Fruit fly (Drosophila melanogaster): ENCODE measurements around the gene RhoL.

Gene RhoL

dm6 chr3R:9533181-9534124 lies 31.1 kb upstream of the RhoL start (continued):
- TF ChIP-seq pnt (GFP tag; optimal IDR thresholded peaks at IDR 0.05) (peak; percentile 91), Dbx (GFP tag; IDR thresholded peaks at IDR 0.05) (peak; percentile 82), CG15696 (tag; optimal IDR thresholded peaks at IDR 0.05) (peak; percentile 71), Eip74EF (GFP tag; optimal IDR thresholded peaks at IDR 0.05) (peak in 1 of 2 experiments; percentile 98), D19A (tag; optimal IDR thresholded peaks at IDR 0.05) (peak; percentile 94), Atf3 (GFP tag; optimal IDR thresholded peaks at IDR 0.05) (peak; percentile 84), CG30431 (GFP tag; optimal IDR thresholded peaks at IDR 0.05) (peak; percentile 89), CG15601 (tag; optimal IDR thresholded peaks at IDR 0.05) (peak; percentile 86), ERR (GFP tag; optimal IDR thresholded peaks at IDR 0.05) (peak; percentile 86), crc (GFP tag; optimal IDR thresholded peaks at IDR 0.05) (peak; percentile 86), CG3407 (GFP tag; optimal IDR thresholded peaks at IDR 0.05) (peak; percentile 89), Lhr (GFP tag; optimal IDR thresholded peaks at IDR 0.05) (peak; percentile 81), CG3838 (GFP tag; optimal IDR thresholded peaks at IDR 0.05) (peak; percentile 85), klu (GFP tag; IDR thresholded peaks at IDR 0.05) (peak; percentile 92), CG11696 (GFP tag; IDR thresholded peaks at IDR 0.05) (peak; percentile 61), CG16815 (GFP tag; optimal IDR thresholded peaks at IDR 0.05) (peak; percentile 96), usp (GFP tag; optimal IDR thresholded peaks at IDR 0.05) (no peak), ap (GFP tag; IDR thresholded peaks at IDR 0.05) (peak; percentile 63), CG3847 (GFP tag; IDR thresholded peaks at IDR 0.05) (peak; percentile 90), hkb (optimal IDR thresholded peaks at IDR 0.05) (no peak), hkb (GFP tag; IDR thresholded peaks at IDR 0.05) (peak; percentile 89), CG10147 (GFP tag; optimal IDR thresholded peaks at IDR 0.05) (peak; percentile 97), sob (GFP tag; IDR thresholded peaks at IDR 0.05) (peak; percentile 85), CG11560 (tag; IDR thresholded peaks at IDR 0.05) (peak; percentile 71), CG17328 (GFP tag; IDR thresholded peaks at IDR 0.05) (peak; percentile 78), Mes4 (GFP tag; optimal IDR thresholded peaks at IDR 0.05) (peak; percentile 89), Bdp1 (GFP tag; optimal IDR thresholded peaks at IDR 0.05) (peak; percentile 84), kah (GFP tag; optimal IDR thresholded peaks at IDR 0.05) (peak; percentile 90), Max (GFP tag; optimal IDR thresholded peaks at IDR 0.05) (peak; percentile 94), esg (GFP tag; conservative IDR thresholded peaks at IDR 0.05) (peak; percentile 90), NFAT (GFP tag; IDR thresholded peaks at IDR 0.05) (peak; percentile 56), CG9817 (tag; optimal IDR thresholded peaks at IDR 0.05) (peak; percentile 91), org-1 (GFP tag; optimal IDR thresholded peaks at IDR 0.05) (peak; percentile 99), CG9797 (GFP tag; optimal IDR thresholded peaks at IDR 0.05) (peak; percentile 52), CG4730 (GFP tag; IDR thresholded peaks at IDR 0.05) (peak; percentile 80), ind (GFP tag; optimal IDR thresholded peaks at IDR 0.05) (peak; percentile 96), sens (GFP tag) (peak; percentile 99), twi (tag; optimal IDR thresholded peaks at IDR 0.05) (peak; percentile 87), HmgD (GFP tag; optimal IDR thresholded peaks at IDR 0.05) (peak; percentile 57), CG2202 (tag; optimal IDR thresholded peaks at IDR 0.05) (peak; percentile 85), h (optimal IDR thresholded peaks at IDR 0.05) (no peak), CG7963 (GFP tag; IDR thresholded peaks at IDR 0.05; ENCODE audit: partially characterized antibody) (0 out of 3 replicates have a peak, but pooled peaks have one; percentile 17), CG4854 (GFP tag; optimal IDR thresholded peaks at IDR 0.05) (peak; percentile 93), CG12219 (GFP tag; optimal IDR thresholded peaks at IDR 0.05) (peak; percentile 95), Side (GFP tag; optimal IDR thresholded peaks at IDR 0.05) (peak; percentile 90), tgo (GFP tag; IDR thresholded peaks at IDR 0.05) (peak; percentile 92), Pdp1 (GFP tag; optimal IDR thresholded peaks at IDR 0.05) (peak; percentile 84 to 96), schlank (tag; optimal IDR thresholded peaks at IDR 0.05) (peak; percentile 87), HmgZ (tag; optimal IDR thresholded peaks at IDR 0.05) (peak; percentile 86), Sin3A (optimal IDR thresholded peaks at IDR 0.05) (no peak)
